Fruit fly (Drosophila melanogaster) ovary, adult (tissue): ENCODE results near the gene SP555.
A peak's percentile ranks its signal among the peaks of the same experiment; 100 is the strongest.

Source experiments
- CG17801 ChIP-seq: fragments of 200-800 bp; optimal IDR thresholded peaks from 2 replicates; lab custom pipeline; 2019; ENCODE audit warnings: missing biosample characterization, mild to moderate bottlenecking, missing genetic modification characterization, moderate library complexity; ENCODE audit not compliant: partially characterized antibody

SP555 gene

dm6 chr2L:5031399-5031798 lies 6.1 kb upstream of the SP555 start:
- no peak for TF ChIP-seq CG17801 (GFP tag; lab: Kevin White, UChicago)

- TF ChIP-seq CG17801 (GFP tag; lab: Kevin White, UChicago), result no peak
Measured at dm6 chr2L:5031886-5032285, 5.6 kb upstream of the SP555 start.

- no peak for TF ChIP-seq CG17801 (GFP tag; lab: Kevin White, UChicago)
Measured at dm6 chr2L:5036120-5036519, 1.4 kb upstream of the SP555 start.

dm6 chr2L:5042076-5042475 lies 4.6 kb downstream of the SP555 start:
- no peak for TF ChIP-seq CG17801 (GFP tag; lab: Kevin White, UChicago)

dm6 chr2L:5043043-5043442 lies 5.5 kb downstream of the SP555 start, which contains the start of the genes CG33995, CG44000 and CG44001:
CG33995 (plus strand) TSS chr2L:5043270.
CG44000 (plus strand) TSS chr2L:5043270.
CG44001 (plus strand) TSS chr2L:5043270.
- TF ChIP-seq CG17801 (GFP tag; lab: Kevin White, UChicago), result peak; percentile 58

- TF ChIP-seq CG17801 (GFP tag; lab: Kevin White, UChicago), result no peak
Measured at dm6 chr2L:5043495-5044146, 6.1 kb downstream of the SP555 start.

dm6 chr2L:5044361-5044891 lies 6.9 kb downstream of the SP555 start, which contains the start of gene CG31650:
CG31650 (minus strand) TSS chr2L:5044712.
- no peak for TF ChIP-seq CG17801 (GFP tag; lab: Kevin White, UChicago)

dm6 chr2L:5044892-5045619 lies 7.5 kb downstream of the SP555 start:
- TF ChIP-seq CG17801 (GFP tag; lab: Kevin White, UChicago), result no peak

- TF ChIP-seq CG17801 (GFP tag; lab: Kevin White, UChicago), result no peak
Measured at dm6 chr2L:5046261-5046660, 8.8 kb downstream of the SP555 start.

- TF ChIP-seq CG17801 (GFP tag; lab: Kevin White, UChicago), result no peak
Measured at dm6 chr2L:5049974-5050373, 12.5 kb downstream of the SP555 start.

dm6 chr2L:5050825-5051224 lies 13.3 kb downstream of the SP555 start, which contains the start of gene CG9121:
CG9121 (minus strand) TSS chr2L:5051062.
- TF ChIP-seq CG17801 (GFP tag; lab: Kevin White, UChicago), result no peak

dm6 chr2L:5052367-5052914 lies 14.9 kb downstream of the SP555 start, which contains the start of gene senju:
senju (plus strand) TSS chr2L:5052843.
- TF ChIP-seq CG17801 (GFP tag; lab: Kevin White, UChicago), result peak; percentile 76

- TF ChIP-seq CG17801 (GFP tag; lab: Kevin White, UChicago), result no peak
Measured at dm6 chr2L:5052994-5053393, 15.5 kb downstream of the SP555 start, which contains the start of gene eIF3h. eIF3h (minus strand) TSS chr2L:5053094.

- peak; percentile 35 for TF ChIP-seq CG17801 (GFP tag; lab: Kevin White, UChicago)
Measured at dm6 chr2L:5054953-5055352, 17.4 kb downstream of the SP555 start, which contains the start of the genes CG14036 and His3.3A. CG14036 (minus strand) TSS chr2L:5055016. His3.3A (plus strand) TSS chr2L:5055058.

dm6 chr2L:5055528-5055927 lies 18.0 kb downstream of the SP555 start:
- TF ChIP-seq CG17801 (GFP tag; lab: Kevin White, UChicago), result no peak
